Fruit fly (Drosophila melanogaster) whole organism, embryonic: ENCODE results near the gene VhaM9.7-d.

ENCODE experiments used
- Ada2b ChIP-seq: fragments of 200-800 bp; sonication (Bioruptor generic); IDR thresholded peaks from 2 replicates; pipeline ENCODE4 v1.3.6; 2022; ENCODE audit warnings: missing biosample characterization, missing genetic modification characterization
- Bgb ChIP-seq: fragments of 200-800 bp; sonication (Bioruptor generic); IDR thresholded peaks from 2 replicates; pipeline ENCODE4 v1.3.6; 2022; ENCODE audit warnings: missing biosample characterization, missing genetic modification characterization; ENCODE audit not compliant: partially characterized antibody
- CG10267 ChIP-seq: fragments of 200-800 bp; sonication (Bioruptor generic); optimal IDR thresholded peaks from 2 replicates; lab custom pipeline; 2018; ENCODE audit warnings: missing biosample characterization, mild to moderate bottlenecking, missing genetic modification characterization, moderate library complexity
- CG10543 ChIP-seq: fragments of 200-800 bp; sonication (Bioruptor generic); optimal IDR thresholded peaks from 3 replicates; lab custom pipeline; 2017; ENCODE audit warnings: missing biosample characterization, mild to moderate bottlenecking, missing genetic modification characterization, moderate library complexity
- CG11093 ChIP-seq: fragments of 200-800 bp; sonication (Bioruptor generic); IDR thresholded peaks from 3 replicates; pipeline ENCODE4 v1.3.6; 2022; ENCODE audit warnings: missing biosample characterization, missing genetic modification characterization
- CG13424 ChIP-seq: fragments of 200-800 bp; sonication (Bioruptor generic); optimal IDR thresholded peaks from 2 replicates; lab custom pipeline; 2019; ENCODE audit warnings: missing biosample characterization, mild to moderate bottlenecking, missing genetic modification characterization, moderate library complexity
- CG14860 ChIP-seq: fragments of 200-800 bp; sonication (Bioruptor generic); IDR thresholded peaks from 3 replicates; pipeline ENCODE4 v1.3.6; 2022; ENCODE audit warnings: missing biosample characterization, missing genetic modification characterization; ENCODE audit not compliant: partially characterized antibody
- CG17328 ChIP-seq: fragments of 200-800 bp; sonication (Bioruptor generic); IDR thresholded peaks from 2 replicates; pipeline ENCODE4 v1.3.6; 2022; ENCODE audit warnings: missing biosample characterization, missing genetic modification characterization
- CG17568 ChIP-seq: fragments of 200-800 bp; sonication (Bioruptor generic); optimal IDR thresholded peaks from 2 replicates; lab custom pipeline; 2018; ENCODE audit warnings: missing biosample characterization, mild to moderate bottlenecking, missing genetic modification characterization, moderate library complexity
- CG3163 ChIP-seq: fragments of 200-800 bp; sonication (Bioruptor generic); optimal IDR thresholded peaks from 3 replicates; lab custom pipeline; 2016; ENCODE audit warnings: missing biosample characterization, missing genetic modification characterization
- CG32532 ChIP-seq: fragments of 200-800 bp; sonication (Bioruptor generic); IDR thresholded peaks from 2 replicates; pipeline ENCODE4 v1.3.6; 2022; ENCODE audit warnings: missing biosample characterization, missing genetic modification characterization
- CG32767 ChIP-seq: fragments of 200-800 bp; sonication (Bioruptor generic); IDR thresholded peaks from 2 replicates; pipeline ENCODE4 v1.3.6; 2022; ENCODE audit warnings: missing biosample characterization, missing genetic modification characterization
- CG6272 ChIP-seq: fragments of 200-800 bp; sonication (Bioruptor generic); IDR thresholded peaks from 2 replicates; pipeline ENCODE4 v1.3.6; 2022; ENCODE audit warnings: missing biosample characterization, missing genetic modification characterization
- CG6791 ChIP-seq: fragments of 200-800 bp; sonication (Bioruptor generic); IDR thresholded peaks from 3 replicates; pipeline ENCODE4 v1.3.6; 2022; ENCODE audit warnings: missing biosample characterization, missing genetic modification characterization; ENCODE audit not compliant: partially characterized antibody
- CG8478 ChIP-seq: fragments of >200 bp; optimal IDR thresholded peaks from 2 replicates; lab custom pipeline; 2018
- CG8924 ChIP-seq: fragments of 200-800 bp; optimal IDR thresholded peaks from 3 replicates; lab custom pipeline; 2019; ENCODE audit warnings: missing biosample characterization, mild to moderate bottlenecking, missing genetic modification characterization, moderate library complexity
- CG8944 ChIP-seq: fragments of 200-800 bp; sonication (Bioruptor generic); optimal IDR thresholded peaks from 3 replicates; lab custom pipeline; 2016; ENCODE audit warnings: missing biosample characterization, missing genetic modification characterization
- CoRest ChIP-seq: fragments of 200-800 bp; sonication (Bioruptor generic); optimal IDR thresholded peaks from 3 replicates; lab custom pipeline; 2018; ENCODE audit warnings: missing biosample characterization, mild to moderate bottlenecking, missing genetic modification characterization, moderate library complexity
- Gug ChIP-seq: fragments of 200-800 bp; sonication (Bioruptor generic); IDR thresholded peaks from 4 replicates; pipeline ENCODE4 v1.3.6; 2022; ENCODE audit warnings: missing biosample characterization, missing genetic modification characterization
- HLH3B ChIP-seq: fragments of 200-800 bp; sonication (Bioruptor generic); IDR thresholded peaks from 2 replicates; pipeline ENCODE4 v1.3.6; 2022; ENCODE audit warnings: missing biosample characterization, missing genetic modification characterization
- Ptx1 ChIP-seq: fragments of 200-800 bp; sonication (Bioruptor generic); IDR thresholded peaks from 2 replicates; pipeline ENCODE4 v1.3.6; 2022; ENCODE audit warnings: missing biosample characterization, missing genetic modification characterization
- Trl ChIP-seq, 3 experiments: fragments of >200 bp in 2 of 3; fragments of 200-800 bp in 1 of 3; sonication (Bioruptor generic) in 1 of 3; optimal IDR thresholded peaks; 2 replicates in 1 of 3; 3 replicates in 2 of 3; lab custom pipeline; 2016 to 2017; ENCODE audit warnings: missing biosample characterization in 1 of 3, missing genetic modification characterization in 1 of 3
- Xbp1 ChIP-seq: fragments of 200-800 bp; sonication (Bioruptor generic); optimal IDR thresholded peaks from 3 replicates; lab custom pipeline; 2016; ENCODE audit warnings: missing biosample characterization, mild to moderate bottlenecking, missing genetic modification characterization
- Xrp1 ChIP-seq: fragments of 200-800 bp; sonication (Bioruptor generic); IDR thresholded peaks from 2 replicates; pipeline ENCODE4 v1.3.6; 2022; ENCODE audit warnings: missing biosample characterization, missing genetic modification characterization
- abd-A ChIP-seq: fragments of 200-800 bp; sonication (Bioruptor generic); optimal IDR thresholded peaks from 3 replicates; lab custom pipeline; 2019; ENCODE audit warnings: missing biosample characterization, mild to moderate bottlenecking, missing genetic modification characterization, moderate library complexity
- br ChIP-seq: fragments of >200 bp; optimal IDR thresholded peaks from 2 replicates; lab custom pipeline; 2017
- chn ChIP-seq: fragments of 200-800 bp; sonication (Bioruptor generic); optimal IDR thresholded peaks from 2 replicates; lab custom pipeline; 2016; ENCODE audit warnings: missing biosample characterization, missing genetic modification characterization
- gcm ChIP-seq: fragments of 200-800 bp; sonication (Bioruptor generic); optimal IDR thresholded peaks from 2 replicates; lab custom pipeline; 2019; ENCODE audit warnings: missing biosample characterization, mild to moderate bottlenecking, missing genetic modification characterization, moderate library complexity
- gt ChIP-seq: fragments of 200-800 bp; sonication (Bioruptor generic); IDR thresholded peaks from 2 replicates; pipeline ENCODE4 v1.3.6; 2022; ENCODE audit warnings: missing biosample characterization, missing genetic modification characterization
- hkb ChIP-seq, 2 experiments: fragments of 200-800 bp in 1 of 2; fragments of >200 bp in 1 of 2; sonication (Bioruptor generic) in 1 of 2; IDR thresholded peaks in 1 of 2; optimal IDR thresholded peaks in 1 of 2; 2 replicates each; pipeline versions ENCODE4 v1.3.6 to Lab custom; 2017 to 2022; ENCODE audit warnings: missing biosample characterization in 1 of 2, missing genetic modification characterization in 1 of 2
- jumu ChIP-seq: fragments of 200-800 bp; sonication (Bioruptor generic); optimal IDR thresholded peaks from 3 replicates; lab custom pipeline; 2016; ENCODE audit warnings: missing biosample characterization, missing genetic modification characterization
- org-1 ChIP-seq: fragments of 200-800 bp; sonication (Bioruptor generic); optimal IDR thresholded peaks from 2 replicates; lab custom pipeline; 2017; ENCODE audit warnings: missing biosample characterization, missing genetic modification characterization
- pb ChIP-seq: fragments of 200-800 bp; sonication (Bioruptor generic); optimal IDR thresholded peaks from 3 replicates; lab custom pipeline; 2016; ENCODE audit warnings: missing biosample characterization, missing genetic modification characterization
- phol ChIP-seq: fragments of 200-800 bp; sonication (Bioruptor generic); optimal IDR thresholded peaks from 3 replicates; lab custom pipeline; 2018; ENCODE audit warnings: missing biosample characterization, mild to moderate bottlenecking, missing genetic modification characterization, moderate library complexity
- prd ChIP-seq, 3 experiments: fragments of >200 bp in 2 of 3; fragments of 200-800 bp in 1 of 3; sonication (Bioruptor generic) in 1 of 3; optimal IDR thresholded peaks in 2 of 3; IDR thresholded peaks in 1 of 3; 2 replicates in 2 of 3; 3 replicates in 1 of 3; pipeline versions ENCODE4 v1.3.6 to Lab custom; 2017 to 2022; ENCODE audit warnings: missing biosample characterization in 1 of 3, missing genetic modification characterization in 1 of 3
- sens ChIP-seq: fragments of 200-800 bp; sonication (Bioruptor generic); peaks from one replicate; lab custom pipeline; 2016; ENCODE audit warnings: missing biosample characterization, missing genetic modification characterization
- sim ChIP-seq: fragments of 200-800 bp; sonication (Bioruptor generic); IDR thresholded peaks from 2 replicates; pipeline ENCODE4 v1.3.6; 2022; ENCODE audit warnings: missing biosample characterization, missing genetic modification characterization
- sisA ChIP-seq: fragments of 200-800 bp; sonication (Bioruptor generic); IDR thresholded peaks from 2 replicates; pipeline ENCODE4 v1.3.6; 2022; ENCODE audit warnings: missing biosample characterization, missing genetic modification characterization
- slbo ChIP-seq: fragments of 200-800 bp; sonication (Bioruptor generic); IDR thresholded peaks from 2 replicates; pipeline ENCODE4 v1.3.6; 2022; ENCODE audit warnings: missing biosample characterization, missing genetic modification characterization
- slp2 ChIP-seq: fragments of 200-800 bp; sonication (Bioruptor generic); optimal IDR thresholded peaks from 2 replicates; lab custom pipeline; 2016; ENCODE audit warnings: missing biosample characterization, missing genetic modification characterization
- tin ChIP-seq: fragments of 200-800 bp; sonication (Bioruptor generic); optimal IDR thresholded peaks from 3 replicates; lab custom pipeline; 2016; ENCODE audit warnings: missing biosample characterization, missing genetic modification characterization
- tll ChIP-seq, 2 experiments: fragments of 200-800 bp in 1 of 2; fragments of >200 bp in 1 of 2; sonication (Bioruptor generic) in 1 of 2; optimal IDR thresholded peaks; 2 replicates each; lab custom pipeline; 2017 to 2019; ENCODE audit warnings: missing biosample characterization in 2 of 2, missing genetic modification characterization in 2 of 2, mild to moderate bottlenecking in 1 of 2, moderate library complexity in 1 of 2
- trem ChIP-seq: fragments of 200-800 bp; optimal IDR thresholded peaks from 3 replicates; lab custom pipeline; 2019; ENCODE audit warnings: missing biosample characterization, mild to moderate bottlenecking, missing genetic modification characterization, moderate library complexity
- usp ChIP-seq: fragments of >200 bp; optimal IDR thresholded peaks from 2 replicates; lab custom pipeline; 2017; ENCODE audit warnings: missing biosample characterization, missing genetic modification characterization
- wdn ChIP-seq: fragments of 200-800 bp; sonication (Bioruptor generic); IDR thresholded peaks from 2 replicates; pipeline ENCODE4 v1.3.6; 2022; ENCODE audit warnings: missing biosample characterization, missing genetic modification characterization
- z ChIP-seq: fragments of 200-800 bp; sonication (Bioruptor generic); IDR thresholded peaks from 3 replicates; pipeline ENCODE4 v1.3.6; 2022; ENCODE audit warnings: missing biosample characterization, missing genetic modification characterization
- zen ChIP-seq: fragments of 200-800 bp; sonication (Bioruptor generic); optimal IDR thresholded peaks from 3 replicates; lab custom pipeline; 2018; ENCODE audit warnings: missing biosample characterization, mild to moderate bottlenecking, missing genetic modification characterization, moderate library complexity
- zen2 ChIP-seq: fragments of 200-800 bp; sonication (Bioruptor generic); IDR thresholded peaks from 3 replicates; pipeline ENCODE4 v1.3.6; 2022; ENCODE audit warnings: missing biosample characterization, missing genetic modification characterization; ENCODE audit not compliant: partially characterized antibody

Gene VhaM9.7-d

dm6 chr3R:16948667-16949066, 26.3 kb upstream of the VhaM9.7-d start (continued):
- TF ChIP-seq Gug (GFP tag; lab: Robert Waterston, UW) = 0 out of 4 replicates have a peak, but pooled peaks have one; percentile 18
- no peak for TF ChIP-seq tin (GFP tag; lab: Kevin White, UChicago)
- TF ChIP-seq hkb (optimal IDR thresholded peaks at IDR 0.05; lab: Kevin White, UChicago) = no peak
- TF ChIP-seq hkb (GFP tag; IDR thresholded peaks at IDR 0.05; lab: Robert Waterston, UW) = peak; percentile 54; the same call in 1 of the 2 replicates
- peak; percentile 30; the same call in 1 of the 3 replicates for TF ChIP-seq CG14860
- TF ChIP-seq slp2 (GFP tag; lab: Kevin White, UChicago) = peak; percentile 8
- TF ChIP-seq CG6791 (GFP tag; lab: Robert Waterston, UW) = peak; percentile 62; the same call in 1 of the 3 replicates
- TF ChIP-seq CG17568 (GFP tag; lab: Kevin White, UChicago) = no peak
- peak in 1 of 2 experiments; percentile 5 for TF ChIP-seq Trl (optimal IDR thresholded peaks at IDR 0.05; lab: Kevin White, UChicago)
- no peak for TF ChIP-seq Trl (GFP tag; optimal IDR thresholded peaks at IDR 0.05; lab: Kevin White, UChicago)
- peak; percentile 8 for TF ChIP-seq CG8944
- peak; percentile 51 for TF ChIP-seq pb
- TF ChIP-seq CG17328 (GFP tag; lab: Robert Waterston, UW) = peak; percentile 43
- TF ChIP-seq jumu (GFP tag; lab: Kevin White, UChicago) = peak; percentile 32
- peak; percentile 65; the same call in 1 of the 2 replicates for TF ChIP-seq CG32767 (GFP tag; lab: Robert Waterston, UW)
- TF ChIP-seq Xrp1 (GFP tag; lab: Robert Waterston, UW) = peak; percentile 32; the same call in 1 of the 2 replicates
- TF ChIP-seq trem (tag; lab: Kevin White, UChicago) = peak; percentile 45
- no peak for TF ChIP-seq prd (optimal IDR thresholded peaks at IDR 0.05; lab: Kevin White, UChicago)
- peak; percentile 49; the same call in 2 of the 3 replicates for TF ChIP-seq prd (GFP tag; IDR thresholded peaks at IDR 0.05; lab: Robert Waterston, UW)
- TF ChIP-seq sisA (GFP tag; lab: Robert Waterston, UW) = peak; percentile 12; the same call in 1 of the 2 replicates
- TF ChIP-seq org-1 (GFP tag; lab: Kevin White, UChicago) = no peak
- no peak for TF ChIP-seq CG8924 (tag; lab: Kevin White, UChicago)
- peak; percentile 17 for TF ChIP-seq chn (GFP tag; lab: Kevin White, UChicago)
- no peak for TF ChIP-seq CG11093
- no peak for TF ChIP-seq gt (GFP tag; lab: Robert Waterston, UW)
- TF ChIP-seq CG10543 (GFP tag; lab: Kevin White, UChicago) = peak; percentile 27
- TF ChIP-seq phol (tag; lab: Kevin White, UChicago) = peak; percentile 99
- peak; percentile 95 for TF ChIP-seq CG8478 (lab: Kevin White, UChicago)
- no peak for TF ChIP-seq usp (GFP tag; lab: Kevin White, UChicago)
- TF ChIP-seq gcm (GFP tag; lab: Kevin White, UChicago) = peak; percentile 23
- peak; percentile 59; the same call in 1 of the 3 replicates for TF ChIP-seq z (GFP tag; lab: Robert Waterston, UW)
- TF ChIP-seq CG32532 = peak; percentile 47
- peak; percentile 52 for TF ChIP-seq abd-A
- TF ChIP-seq Xbp1 (GFP tag; lab: Kevin White, UChicago) = peak; percentile 20
- peak; percentile 74 for TF ChIP-seq CoRest
- no peak for TF ChIP-seq sim (GFP tag; lab: Robert Waterston, UW)
- peak in 1 of 2 experiments; percentile 32 for TF ChIP-seq tll (GFP tag; optimal IDR thresholded peaks at IDR 0.05; lab: Kevin White, UChicago)
- peak; percentile 48 for TF ChIP-seq Ptx1 (GFP tag; lab: Robert Waterston, UW)
- no peak for TF ChIP-seq zen2 (GFP tag; lab: Robert Waterston, UW)
- TF ChIP-seq Ada2b (GFP tag; lab: Robert Waterston, UW) = 0 out of 2 replicates have a peak, but pooled peaks have one; percentile 30
- 0 out of 2 replicates have a peak, but pooled peaks have one; percentile 19 for TF ChIP-seq HLH3B (GFP tag; lab: Robert Waterston, UW)
- TF ChIP-seq CG10267 (tag; lab: Kevin White, UChicago) = no peak
- TF ChIP-seq zen (tag; lab: Kevin White, UChicago) = peak; percentile 74
- TF ChIP-seq br (lab: Kevin White, UChicago) = no peak
- TF ChIP-seq CG6272 (GFP tag; lab: Robert Waterston, UW) = 0 out of 2 replicates have a peak, but pooled peaks have one; percentile 24
- TF ChIP-seq wdn (GFP tag; lab: Robert Waterston, UW) = 0 out of 2 replicates have a peak, but pooled peaks have one; percentile 23
- no peak for TF ChIP-seq CG13424 (tag; lab: Kevin White, UChicago)
- TF ChIP-seq slbo = peak; percentile 57
- TF ChIP-seq Bgb (GFP tag; lab: Robert Waterston, UW) = peak; percentile 47
- peak; percentile 4 for TF ChIP-seq CG3163 (GFP tag; lab: Kevin White, UChicago)
- peak; percentile 85 for TF ChIP-seq sens (GFP tag; lab: Kevin White, UChicago)
